Worm (Caenorhabditis elegans) whole organism, young adult: Measurements from ENCODE around the gene frh-1.

Experiments
- F49E8.2 ChIP-seq: sonication (generic microtip); optimal IDR thresholded peaks from 3 replicates; lab custom pipeline; 2017; ENCODE audit warnings: missing genetic modification characterization, mild to moderate bottlenecking, missing compliant biosample characterization, antibody characterized with exemption, moderate library complexity; ENCODE audit not compliant: insufficient read depth
- attf-6 ChIP-seq: fragments of 200-800 bp; sonication (Bioruptor generic); IDR thresholded peaks from 2 replicates; pipeline ENCODE4 v1.3.6; 2022; ENCODE audit warnings: missing genetic modification reagents, missing genetic modification characterization, missing compliant biosample characterization
- ceh-58 ChIP-seq: fragments of 200-800 bp; sonication (Bioruptor generic); IDR thresholded peaks from 2 replicates; pipeline ENCODE4 v1.3.6; 2022; ENCODE audit warnings: missing genetic modification characterization, missing compliant biosample characterization
- him-1 ChIP-seq: sonication (generic microtip); optimal IDR thresholded peaks from 2 replicates; lab custom pipeline; 2016; ENCODE audit warnings: missing genotype, missing genetic modification reagents, missing genetic modification characterization, missing compliant biosample characterization
- lir-1 ChIP-seq: fragments of 200-800 bp; sonication (Bioruptor generic); conservative IDR thresholded peaks from 2 replicates; pipeline ENCODE4 v1.3.6; 2022; ENCODE audit warnings: missing genetic modification reagents, missing genetic modification characterization, missing compliant biosample characterization
- nhr-90 ChIP-seq: sonication (generic microtip); optimal IDR thresholded peaks from 2 replicates; lab custom pipeline; 2016; ENCODE audit warnings: missing genotype, mild to moderate bottlenecking, missing genetic modification characterization, missing compliant biosample characterization
- somi-1 ChIP-seq: fragments of 200-800 bp; sonication (Bioruptor generic); optimal IDR thresholded peaks from 2 replicates; lab custom pipeline; 2018; ENCODE audit warnings: mild to moderate bottlenecking, missing genetic modification characterization, missing compliant biosample characterization

- no peak for TF ChIP-seq F49E8.2 (tag; lab: Kevin White, UChicago)
- no peak for TF ChIP-seq lir-1 (GFP tag; lab: Robert Waterston, UW)
- TF ChIP-seq nhr-90 (tag; lab: Kevin White, UChicago): no peak
- no peak for TF ChIP-seq attf-6 (GFP tag; lab: Robert Waterston, UW)
- TF ChIP-seq somi-1: no peak
- TF ChIP-seq ceh-58 (GFP tag; lab: Robert Waterston, UW): no peak
- no peak for TF ChIP-seq him-1 (tag; lab: Kevin White, UChicago)
Observed at ce11 chrII:5931109-5931508, 13.9 kb downstream of the frh-1 start.
